Worm (Caenorhabditis elegans) whole organism, L4 larva: ENCODE measurements around the gene dyf-2.

Experiments
- egl-27 ChIP-seq: sonication (generic microtip); optimal IDR thresholded peaks from 3 replicates; lab custom pipeline; 2017; ENCODE audit warnings: missing biosample characterization, missing genetic modification reagents, missing genetic modification characterization
- madf-9 ChIP-seq: fragments of 200-800 bp; sonication (Bioruptor generic); conservative IDR thresholded peaks from 2 replicates; pipeline ENCODE4 v1.3.6; 2022; ENCODE audit warnings: missing genetic modification reagents, missing genetic modification characterization, missing compliant biosample characterization
- mdl-1 ChIP-seq, 2 experiments: fragments of 150-350 bp in 1 of 2; sonication (generic microtip) in 1 of 2; optimal IDR thresholded peaks; 2 replicates each; lab custom pipeline; 2014 to 2017; ENCODE audit warnings: missing biosample characterization in 2 of 2, missing genetic modification characterization in 2 of 2
- mep-1 ChIP-seq: fragments of 150-350 bp; sonication (generic microtip); optimal IDR thresholded peaks from 3 replicates; lab custom pipeline; 2014; ENCODE audit warnings: missing biosample characterization, missing genetic modification characterization
- nhr-102 ChIP-seq: sonication (generic microtip); optimal IDR thresholded peaks from 2 replicates; lab custom pipeline; 2016; ENCODE audit warnings: mild to moderate bottlenecking, missing genetic modification characterization, moderate library complexity, missing compliant biosample characterization
- zip-11 ChIP-seq: fragments of 200-800 bp; sonication (Bioruptor generic); IDR thresholded peaks from 2 replicates; pipeline ENCODE4 v1.3.6; 2022; ENCODE audit warnings: missing genetic modification characterization, missing compliant biosample characterization
- ztf-11 ChIP-seq: fragments of 150-350 bp; optimal IDR thresholded peaks from 2 replicates; lab custom pipeline; 2014; ENCODE audit warnings: missing biosample characterization, missing genetic modification characterization

ce11 chrIII:13644279-13644678 lies 42.0 kb downstream of the dyf-2 start:
- TF ChIP-seq ztf-11 (no peak), nhr-102 (no peak), egl-27 (tag; lab: Kevin White, UChicago) (no peak), zip-11 (GFP tag; lab: Robert Waterston, UW) (no peak), mdl-1 (tag; optimal IDR thresholded peaks at IDR 0.05; lab: Kevin White, UChicago) (no peak), mep-1 (tag; lab: Kevin White, UChicago) (no peak), madf-9 (no peak)
